Worm (Caenorhabditis elegans): ENCODE results near the gene fbxa-73.

DNA sequence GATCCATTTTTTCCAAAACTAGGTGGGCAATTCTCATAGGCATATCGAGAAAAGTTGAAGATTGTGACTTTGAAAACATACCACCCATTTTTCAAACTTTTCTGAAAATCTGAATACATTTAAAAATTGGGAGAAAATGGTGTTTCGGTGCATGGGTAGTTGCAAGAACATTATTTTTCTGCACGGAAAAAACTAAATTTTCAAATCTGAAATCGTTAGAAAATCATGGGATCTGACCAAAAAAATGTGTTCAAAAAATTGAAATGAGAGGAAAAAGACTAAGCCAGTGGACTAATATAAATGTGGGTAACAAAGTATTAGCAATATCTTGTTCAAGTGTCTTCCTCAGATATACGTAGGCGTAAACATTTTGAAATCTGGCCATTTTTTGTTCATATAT lies 5.6 kb downstream of the fbxa-73 start, which contains the start of gene fbxa-43:
- no peak for TF ChIP-seq flt-1 (GFP tag; IDR thresholded peaks at IDR 0.05)
- TF ChIP-seq B0310.2 (tag; optimal IDR thresholded peaks at IDR 0.05), result no peak
- no peak for TF ChIP-seq tbx-37 (GFP tag; conservative IDR thresholded peaks at IDR 0.05)
- no peak for TF ChIP-seq aly-1 (tag; optimal IDR thresholded peaks at IDR 0.05)
- no peak for TF ChIP-seq ama-1 (optimal IDR thresholded peaks at IDR 0.05)
